Worm (Caenorhabditis elegans) whole organism, early embryonic: ENCODE results near the gene ZC395.4.

Experiments
- B0310.2 ChIP-seq: sonication (generic microtip); optimal IDR thresholded peaks from 2 replicates; lab custom pipeline; 2016; ENCODE audit warnings: mild to moderate bottlenecking, missing genetic modification characterization, missing compliant biosample characterization
- F13C5.2 ChIP-seq: sonication (generic microtip); optimal IDR thresholded peaks from 2 replicates; lab custom pipeline; 2017; ENCODE audit warnings: mild to moderate bottlenecking, missing genetic modification characterization, inconsistent platforms, missing compliant biosample characterization
- aly-1 ChIP-seq: sonication (generic microtip); optimal IDR thresholded peaks from 2 replicates; lab custom pipeline; 2016; ENCODE audit warnings: missing genetic modification characterization, missing compliant biosample characterization
- ama-1 ChIP-seq: fragments of 150-350 bp; optimal IDR thresholded peaks from 2 replicates; lab custom pipeline; 2014
- ceh-13 ChIP-seq: fragments of 200-800 bp; sonication (Bioruptor generic); optimal IDR thresholded peaks from 2 replicates; lab custom pipeline; 2018; ENCODE audit warnings: mild to moderate bottlenecking, missing genetic modification characterization, missing compliant biosample characterization
- ceh-36 ChIP-seq: sonication (generic microtip); optimal IDR thresholded peaks from 2 replicates; lab custom pipeline; 2016; ENCODE audit warnings: missing genetic modification characterization, inconsistent platforms, missing compliant biosample characterization
- ets-7 ChIP-seq: sonication (generic microtip); optimal IDR thresholded peaks from 2 replicates; lab custom pipeline; 2016; ENCODE audit warnings: missing genotype, missing genetic modification characterization, missing compliant biosample characterization
- flt-1 ChIP-seq: fragments of 200-800 bp; sonication (Bioruptor generic); IDR thresholded peaks from 2 replicates; pipeline ENCODE4 v1.3.6; 2022; ENCODE audit warnings: missing genetic modification characterization, missing compliant biosample characterization
- hmbx-1 ChIP-seq: sonication (generic microtip); optimal IDR thresholded peaks from 2 replicates; lab custom pipeline; 2016; ENCODE audit warnings: mild to moderate bottlenecking, missing genetic modification characterization, missing compliant biosample characterization
- hmg-4 ChIP-seq: fragments of 200-800 bp; sonication (Bioruptor generic); optimal IDR thresholded peaks from 2 replicates; lab custom pipeline; 2018; ENCODE audit warnings: mild to moderate bottlenecking, missing genetic modification characterization, missing compliant biosample characterization
- hnd-1 ChIP-seq: sonication (generic microtip); optimal IDR thresholded peaks from 2 replicates; lab custom pipeline; 2016; ENCODE audit warnings: missing genetic modification characterization, missing compliant biosample characterization
- pes-1 ChIP-seq: fragments of 200-800 bp; sonication (Bioruptor generic); IDR thresholded peaks from 2 replicates; pipeline ENCODE4 v1.3.6; 2022; ENCODE audit warnings: missing genetic modification reagents, missing genetic modification characterization, missing compliant biosample characterization
- scrt-1 ChIP-seq: fragments of 200-800 bp; sonication (Bioruptor generic); IDR thresholded peaks from 2 replicates; pipeline ENCODE4 v1.3.6; 2022; ENCODE audit warnings: missing genetic modification characterization, missing compliant biosample characterization
- sea-1 ChIP-seq: fragments of 200-800 bp; sonication (Bioruptor generic); conservative IDR thresholded peaks from 2 replicates; pipeline ENCODE4 v1.3.6; 2022; ENCODE audit warnings: missing genetic modification characterization, missing compliant biosample characterization
- tbx-11 ChIP-seq: fragments of 200-800 bp; sonication (Bioruptor generic); IDR thresholded peaks from 2 replicates; pipeline ENCODE4 v1.3.6; 2022; ENCODE audit warnings: missing genetic modification characterization, missing compliant biosample characterization
- tbx-37 ChIP-seq: fragments of 200-800 bp; sonication (Bioruptor generic); conservative IDR thresholded peaks from 2 replicates; pipeline ENCODE4 v1.3.6; 2022; ENCODE audit warnings: missing genetic modification reagents, missing genetic modification characterization, missing compliant biosample characterization
- tra-4 ChIP-seq: sonication (generic microtip); optimal IDR thresholded peaks from 2 replicates; lab custom pipeline; 2017; ENCODE audit warnings: missing genetic modification characterization, missing compliant biosample characterization

ZC395.4 gene

DNA sequence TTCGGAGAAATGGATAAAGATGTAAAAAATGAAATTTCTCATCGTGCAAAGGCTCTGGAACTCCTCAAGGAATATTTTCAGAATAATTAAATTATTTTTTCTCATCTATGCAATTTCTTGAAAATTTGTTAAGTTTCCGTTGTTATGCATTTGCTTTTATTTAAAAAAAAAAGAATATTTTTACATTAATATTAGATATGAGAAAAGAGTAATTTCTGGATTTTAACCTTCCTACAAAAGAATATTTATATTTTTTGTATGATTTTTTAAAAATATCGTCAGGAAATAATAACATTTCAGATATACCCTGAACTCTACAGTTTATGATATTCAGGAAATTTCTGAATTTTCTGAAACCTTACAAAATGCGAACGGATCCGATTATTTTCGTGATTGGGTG lies 5.1 kb upstream of the ZC395.4 start, which contains the start of gene gro-1:
Gene gro-1 (plus strand): TSS at position 301 of the 400 bp plus-strand sequence.
- TF ChIP-seq B0310.2 (tag; lab: Kevin White, UChicago) (no peak), aly-1 (tag; lab: Kevin White, UChicago) (no peak), tbx-11 (GFP tag; lab: Robert Waterston, UW) (no peak), ceh-13 (no peak), ets-7 (tag; lab: Kevin White, UChicago) (no peak), pes-1 (GFP tag; lab: Robert Waterston, UW) (no peak), tra-4 (tag; lab: Kevin White, UChicago) (no peak), ceh-36 (tag; lab: Kevin White, UChicago) (no peak), hmg-4 (GFP tag; lab: Kevin White, UChicago) (no peak), sea-1 (GFP tag; lab: Robert Waterston, UW) (no peak), flt-1 (GFP tag; lab: Robert Waterston, UW) (no peak), hmbx-1 (no peak), F13C5.2 (tag; lab: Kevin White, UChicago) (no peak), tbx-37 (no peak), hnd-1 (tag; lab: Kevin White, UChicago) (no peak), scrt-1 (GFP tag; lab: Robert Waterston, UW) (no peak), ama-1 (lab: Kevin White, UChicago) (no peak)

DNA sequence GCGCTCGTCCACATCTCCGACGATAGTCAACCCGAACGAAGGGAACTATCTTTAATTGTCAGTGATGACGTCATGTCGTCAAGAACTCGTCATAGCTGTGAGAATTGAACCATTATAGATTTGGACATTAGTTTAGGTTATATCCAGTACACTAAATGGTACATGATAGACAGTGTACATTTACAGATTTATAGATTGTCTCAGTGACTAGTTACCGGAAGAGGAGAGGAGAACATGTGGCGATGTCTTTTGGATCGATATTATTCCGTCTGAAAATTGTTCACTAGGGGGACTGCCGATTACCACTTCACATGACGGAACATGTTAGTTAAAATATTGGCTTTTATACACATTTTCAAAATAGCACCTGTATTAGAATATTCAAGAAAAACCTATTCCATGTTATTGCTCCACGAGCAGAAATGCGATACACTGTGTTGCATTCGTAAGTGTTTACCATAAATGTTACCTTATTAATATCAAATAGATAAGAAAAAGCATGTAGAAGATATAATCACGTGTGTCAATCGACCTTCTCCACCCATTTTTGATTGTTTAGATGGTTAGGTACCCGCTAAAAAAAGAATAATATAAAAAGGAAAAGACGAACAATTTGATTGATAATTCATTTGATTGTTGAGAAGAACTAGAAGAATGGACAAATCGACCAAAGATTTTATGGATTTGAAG lies 2.6 kb upstream of the ZC395.4 start, which contains the start of gene ZC395.5:
Gene ZC395.5 (plus strand): TSS at position 632 of the 690 bp plus-strand sequence.
- TF ChIP-seq tbx-37: no peak
- no peak for TF ChIP-seq F13C5.2 (tag; lab: Kevin White, UChicago)
- no peak for TF ChIP-seq sea-1 (GFP tag; lab: Robert Waterston, UW)
- TF ChIP-seq pes-1 (GFP tag; lab: Robert Waterston, UW): no peak
- TF ChIP-seq hmg-4 (GFP tag; lab: Kevin White, UChicago): no peak
- TF ChIP-seq hmbx-1: no peak
- no peak for TF ChIP-seq scrt-1 (GFP tag; lab: Robert Waterston, UW)

DNA sequence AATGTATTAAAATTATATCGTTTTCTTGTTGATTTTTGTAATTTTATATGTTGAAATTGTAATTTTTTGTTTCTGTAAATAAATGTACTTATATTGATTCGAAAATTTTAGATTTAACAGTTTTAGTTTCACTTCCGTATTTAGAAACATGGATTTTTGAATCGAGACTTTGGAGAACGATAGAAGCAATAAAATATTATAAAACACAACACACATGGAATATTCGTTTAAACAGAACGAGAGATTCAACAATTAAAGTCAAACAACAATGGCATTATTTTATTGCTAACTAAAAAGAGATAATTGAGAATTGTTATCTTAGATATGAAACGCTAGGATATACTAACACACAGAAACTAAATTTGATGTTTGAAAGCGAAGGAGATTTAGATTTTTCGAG lies 1.4 kb upstream of the ZC395.4 start:
- TF ChIP-seq pes-1 (GFP tag; lab: Robert Waterston, UW) (no peak), ceh-36 (tag; lab: Kevin White, UChicago) (no peak), F13C5.2 (tag; lab: Kevin White, UChicago) (no peak), tbx-37 (no peak), ceh-13 (no peak), hmbx-1 (no peak), scrt-1 (GFP tag; lab: Robert Waterston, UW) (no peak), hmg-4 (GFP tag; lab: Kevin White, UChicago) (no peak), aly-1 (tag; lab: Kevin White, UChicago) (no peak), B0310.2 (tag; lab: Kevin White, UChicago) (no peak), ets-7 (tag; lab: Kevin White, UChicago) (no peak), ama-1 (lab: Kevin White, UChicago) (no peak), flt-1 (GFP tag; lab: Robert Waterston, UW) (no peak), tbx-11 (GFP tag; lab: Robert Waterston, UW) (no peak), sea-1 (GFP tag; lab: Robert Waterston, UW) (no peak), hnd-1 (tag; lab: Kevin White, UChicago) (no peak)

DNA sequence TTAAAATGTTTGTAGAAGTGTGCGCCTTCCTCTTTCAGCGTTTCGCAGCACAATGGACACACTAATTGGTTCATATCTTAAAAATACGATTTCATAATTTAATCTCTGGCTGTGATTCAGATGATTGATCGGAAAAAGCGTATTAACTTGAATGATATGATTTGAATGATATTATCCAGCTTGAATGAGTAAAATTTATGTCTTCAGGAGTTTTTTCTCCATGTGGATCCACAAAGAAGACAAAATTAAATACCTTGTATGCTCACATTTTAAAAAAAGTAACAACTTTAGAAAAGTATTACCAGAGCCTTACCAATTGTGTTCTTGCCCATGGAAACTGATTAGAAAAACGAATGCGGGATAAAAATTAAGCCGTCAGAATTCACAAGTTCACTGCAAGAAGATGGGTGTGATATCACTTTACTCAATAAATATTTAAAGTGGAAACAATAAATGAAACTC lies 3.5 kb downstream of the ZC395.4 start, which contains the start of gene ztf-8:
Gene ztf-8 (minus strand): TSS at position 76 of the 462 bp plus-strand sequence.
- no peak for TF ChIP-seq flt-1 (GFP tag; lab: Robert Waterston, UW)
- TF ChIP-seq ama-1 (lab: Kevin White, UChicago): no peak
- TF ChIP-seq F13C5.2 (tag; lab: Kevin White, UChicago): no peak
- TF ChIP-seq sea-1 (GFP tag; lab: Robert Waterston, UW): no peak
- no peak for TF ChIP-seq tbx-11 (GFP tag; lab: Robert Waterston, UW)
- TF ChIP-seq tra-4 (tag; lab: Kevin White, UChicago): no peak
- TF ChIP-seq hnd-1 (tag; lab: Kevin White, UChicago): no peak
- TF ChIP-seq pes-1 (GFP tag; lab: Robert Waterston, UW): no peak
- TF ChIP-seq ets-7 (tag; lab: Kevin White, UChicago): no peak
- no peak for TF ChIP-seq tbx-37
- no peak for TF ChIP-seq ceh-13
- no peak for TF ChIP-seq hmbx-1
- no peak for TF ChIP-seq B0310.2 (tag; lab: Kevin White, UChicago)
- TF ChIP-seq hmg-4 (GFP tag; lab: Kevin White, UChicago): no peak
- TF ChIP-seq ceh-36 (tag; lab: Kevin White, UChicago): no peak
- TF ChIP-seq scrt-1 (GFP tag; lab: Robert Waterston, UW): no peak

DNA sequence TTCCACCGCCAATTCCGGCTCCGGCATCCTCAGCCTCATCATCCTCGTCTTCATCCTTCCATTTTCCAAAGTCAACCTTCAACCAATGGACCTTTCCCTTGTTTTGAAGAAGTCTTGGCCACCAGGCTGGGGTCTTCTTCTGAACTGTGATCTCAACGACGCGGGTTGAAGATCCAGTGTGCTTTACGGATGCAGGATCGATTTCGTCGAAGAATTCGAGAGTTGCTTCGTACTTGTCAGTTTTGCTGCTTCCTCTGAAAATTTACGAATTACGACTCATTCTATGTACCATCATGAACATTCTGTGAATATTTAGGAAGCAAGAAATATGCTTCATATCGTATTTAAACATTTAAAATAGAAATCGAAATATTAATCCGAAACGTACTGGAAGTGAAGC lies 4.3 kb downstream of the ZC395.4 start:
- TF ChIP-seq F13C5.2 (tag; lab: Kevin White, UChicago) (no peak), pes-1 (GFP tag; lab: Robert Waterston, UW) (no peak), hnd-1 (tag; lab: Kevin White, UChicago) (no peak), ceh-13 (no peak), tbx-37 (no peak), flt-1 (GFP tag; lab: Robert Waterston, UW) (no peak), tbx-11 (GFP tag; lab: Robert Waterston, UW) (no peak), ama-1 (lab: Kevin White, UChicago) (no peak), ets-7 (tag; lab: Kevin White, UChicago) (no peak), sea-1 (GFP tag; lab: Robert Waterston, UW) (no peak), hmg-4 (GFP tag; lab: Kevin White, UChicago) (no peak), scrt-1 (GFP tag; lab: Robert Waterston, UW) (no peak), tra-4 (tag; lab: Kevin White, UChicago) (no peak), B0310.2 (tag; lab: Kevin White, UChicago) (no peak)

DNA sequence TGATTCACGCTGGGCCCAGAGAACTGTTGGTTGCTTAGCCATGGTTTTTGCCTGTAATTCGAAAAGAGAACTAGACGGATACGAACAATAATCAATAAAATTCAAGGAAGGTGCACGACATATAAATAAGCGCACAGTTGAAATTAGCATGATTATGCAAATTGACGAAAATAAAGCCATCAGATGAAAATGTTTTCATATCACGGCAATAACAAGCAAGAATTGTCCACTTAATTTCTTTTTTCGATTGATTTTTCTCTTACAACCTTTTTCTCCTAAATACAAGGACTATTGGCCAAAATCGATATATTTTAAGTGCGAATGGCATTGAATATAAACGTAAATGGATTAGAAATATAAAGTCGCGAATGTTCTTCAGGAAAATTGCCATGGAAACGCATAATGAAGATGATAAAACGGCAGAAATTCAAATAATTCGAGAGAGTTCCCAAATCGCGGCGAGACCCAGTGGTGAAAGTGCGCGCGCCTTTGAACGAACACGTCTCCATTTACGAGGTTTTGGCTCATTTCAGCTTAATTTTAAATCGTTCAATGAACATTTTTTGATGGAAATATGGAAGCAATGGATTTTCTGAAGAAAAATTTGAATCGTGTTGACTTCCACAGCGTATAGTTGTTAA lies 4.9 kb downstream of the ZC395.4 start, which contains the start of the genes daf-41 and toc-1:
Gene daf-41 (minus strand): TSS at position 51 of the 641 bp plus-strand sequence.
Gene toc-1 (plus strand): TSS at position 537 of the 641 bp plus-strand sequence.
- TF ChIP-seq ets-7 (tag; lab: Kevin White, UChicago) (no peak), flt-1 (GFP tag; lab: Robert Waterston, UW) (no peak), sea-1 (GFP tag; lab: Robert Waterston, UW) (no peak), F13C5.2 (tag; lab: Kevin White, UChicago) (peak; percentile 13)
